Worm (Caenorhabditis elegans): Measurements from ENCODE around the gene sri-78.
"Not testable (repeated sequence)": the region's sequence is repeated elsewhere in the genome, so short reads cannot be mapped to it uniquely, and the experiment has no call there.

- TF ChIP-seq mxl-3 (GFP tag; optimal IDR thresholded peaks at IDR 0.05); aha-1 (tag); nhr-10 (tag; optimal IDR thresholded peaks at IDR 0.05); jun-1 (tag; optimal IDR thresholded peaks at IDR 0.05); ama-1 (optimal IDR thresholded peaks at IDR 0.05); fkh-10 (GFP tag; optimal IDR thresholded peaks at IDR 0.05); R02D3.7 (tag; optimal IDR thresholded peaks at IDR 0.05); lsy-2 (tag; optimal IDR thresholded peaks at IDR 0.05): not testable (repeated sequence)
These were observed 4.1 kb downstream of the sri-78 start, which contains the start of gene Y27F2A.11 for ce11 chrII:3189038-3189437.
